Worm (Caenorhabditis elegans): ENCODE data around the gene ssp-32.

ssp-32 gene

ce11 chrIV:9895088-9895487 is at the start of gene ssp-32:
TSS of gene ssp-32 (plus strand) at chrIV:9895388.
- TF ChIP-seq ces-1 (GFP tag; optimal IDR thresholded peaks at IDR 0.05) (no peak), elt-1 (tag; optimal IDR thresholded peaks at IDR 0.05; ENCODE audit: borderline replicate concordance, insufficient read depth) (no peak), pha-4 (tag; optimal IDR thresholded peaks at IDR 0.05) (no peak), elt-3 (tag; optimal IDR thresholded peaks at IDR 0.05) (no peak), tbx-8 (GFP tag; optimal IDR thresholded peaks at IDR 0.05) (no peak), unc-120 (tag; optimal IDR thresholded peaks at IDR 0.05; ENCODE audit: poor library complexity, severe bottlenecking) (no peak), sptf-1 (tag; optimal IDR thresholded peaks at IDR 0.05) (no peak), flh-1 (GFP tag; optimal IDR thresholded peaks at IDR 0.05) (no peak), ceh-43 (GFP tag; optimal IDR thresholded peaks at IDR 0.05) (no peak), ceh-83 (GFP tag; optimal IDR thresholded peaks at IDR 0.05) (no peak), nhr-12 (tag; optimal IDR thresholded peaks at IDR 0.05) (no peak), nhr-237 (tag; optimal IDR thresholded peaks at IDR 0.05) (no peak), hlh-1 (tag; optimal IDR thresholded peaks at IDR 0.05) (no peak), lin-13 (tag; optimal IDR thresholded peaks at IDR 0.05) (no peak), drap-1 (GFP tag; optimal IDR thresholded peaks at IDR 0.05) (no peak), blmp-1 (tag; optimal IDR thresholded peaks at IDR 0.05) (no peak)

ce11 chrIV:9846574-9846973 is 48.6 kb upstream of the ssp-32 start, which contains the start of gene K07F5.6:
TSS of gene K07F5.6 (minus strand) at chrIV:9846674.
- TF ChIP-seq sptf-1 (tag; optimal IDR thresholded peaks at IDR 0.05) (no peak), elt-3 (tag; optimal IDR thresholded peaks at IDR 0.05) (no peak), elt-1 (tag; optimal IDR thresholded peaks at IDR 0.05; ENCODE audit: borderline replicate concordance, insufficient read depth) (no peak), unc-120 (tag; optimal IDR thresholded peaks at IDR 0.05; ENCODE audit: poor library complexity, severe bottlenecking) (no peak), unc-39 (tag; optimal IDR thresholded peaks at IDR 0.05) (no peak), flh-1 (GFP tag; optimal IDR thresholded peaks at IDR 0.05) (no peak), nhr-12 (tag; optimal IDR thresholded peaks at IDR 0.05) (no peak), unc-62 (GFP tag; optimal IDR thresholded peaks at IDR 0.05) (no peak), nhr-237 (tag; optimal IDR thresholded peaks at IDR 0.05) (no peak), lin-13 (tag; optimal IDR thresholded peaks at IDR 0.05) (no peak), nhr-2 (tag; optimal IDR thresholded peaks at IDR 0.05) (no peak), nhr-28 (tag; optimal IDR thresholded peaks at IDR 0.05) (no peak)

ce11 chrIV:9848075-9848474 is 47.1 kb upstream of the ssp-32 start, which contains the start of gene K07F5.7:
TSS of gene K07F5.7 (minus strand) at chrIV:9848175.
- TF ChIP-seq unc-62 (GFP tag; optimal IDR thresholded peaks at IDR 0.05): no peak
- no peak for TF ChIP-seq mls-2 (tag; optimal IDR thresholded peaks at IDR 0.05)
- no peak for TF ChIP-seq unc-39 (tag; optimal IDR thresholded peaks at IDR 0.05)
- TF ChIP-seq sem-2 (GFP tag; optimal IDR thresholded peaks at IDR 0.05): no peak
- TF ChIP-seq M03D4.4 (tag; optimal IDR thresholded peaks at IDR 0.05): no peak
- TF ChIP-seq lsy-2 (tag; optimal IDR thresholded peaks at IDR 0.05): no peak
- TF ChIP-seq unc-120 (tag; optimal IDR thresholded peaks at IDR 0.05; ENCODE audit: poor library complexity, severe bottlenecking): no peak
- TF ChIP-seq snpc-4 (tag; optimal IDR thresholded peaks at IDR 0.05): no peak
- no peak for TF ChIP-seq sptf-1 (tag; optimal IDR thresholded peaks at IDR 0.05)
- TF ChIP-seq blmp-1 (tag; optimal IDR thresholded peaks at IDR 0.05): no peak
- no peak for TF ChIP-seq mab-5 (tag; optimal IDR thresholded peaks at IDR 0.05)
- TF ChIP-seq hlh-1 (tag; optimal IDR thresholded peaks at IDR 0.05): no peak
- no peak for TF ChIP-seq elt-1 (tag; optimal IDR thresholded peaks at IDR 0.05; ENCODE audit: borderline replicate concordance, insufficient read depth)
- TF ChIP-seq pha-4 (tag; optimal IDR thresholded peaks at IDR 0.05): no peak

ce11 chrIV:9849624-9850023 is 45.6 kb upstream of the ssp-32 start, which contains the start of gene K07F5.8:
TSS of gene K07F5.8 (minus strand) at chrIV:9849724.
- TF ChIP-seq ceh-83 (GFP tag; optimal IDR thresholded peaks at IDR 0.05) (no peak), lsy-2 (tag; optimal IDR thresholded peaks at IDR 0.05) (no peak), nhr-28 (tag; optimal IDR thresholded peaks at IDR 0.05) (no peak), mls-2 (tag; optimal IDR thresholded peaks at IDR 0.05) (no peak), ceh-43 (GFP tag; optimal IDR thresholded peaks at IDR 0.05) (no peak), snpc-4 (tag; optimal IDR thresholded peaks at IDR 0.05) (no peak), nhr-2 (tag; optimal IDR thresholded peaks at IDR 0.05) (no peak), zip-8 (tag; optimal IDR thresholded peaks at IDR 0.05) (no peak), elt-1 (tag; optimal IDR thresholded peaks at IDR 0.05; ENCODE audit: borderline replicate concordance, insufficient read depth) (no peak), pha-4 (tag; optimal IDR thresholded peaks at IDR 0.05) (no peak), mep-1 (tag; optimal IDR thresholded peaks at IDR 0.05) (no peak), cnd-1 (tag; optimal IDR thresholded peaks at IDR 0.05) (no peak), flh-1 (GFP tag; optimal IDR thresholded peaks at IDR 0.05) (no peak), nhr-237 (tag; optimal IDR thresholded peaks at IDR 0.05) (no peak), unc-62 (GFP tag; optimal IDR thresholded peaks at IDR 0.05) (no peak), tbx-8 (GFP tag; optimal IDR thresholded peaks at IDR 0.05) (no peak), M03D4.4 (tag; optimal IDR thresholded peaks at IDR 0.05) (no peak), drap-1 (GFP tag; optimal IDR thresholded peaks at IDR 0.05) (no peak), nhr-12 (tag; optimal IDR thresholded peaks at IDR 0.05) (no peak)

ce11 chrIV:9850931-9851330 is 44.3 kb upstream of the ssp-32 start, which contains the start of gene ssp-10:
TSS of gene ssp-10 (minus strand) at chrIV:9851031.
- TF ChIP-seq ceh-83 (GFP tag; optimal IDR thresholded peaks at IDR 0.05): no peak
- no peak for TF ChIP-seq sptf-1 (tag; optimal IDR thresholded peaks at IDR 0.05)
- TF ChIP-seq snpc-4 (tag; optimal IDR thresholded peaks at IDR 0.05): no peak
- no peak for TF ChIP-seq mab-5 (tag; optimal IDR thresholded peaks at IDR 0.05)
- TF ChIP-seq flh-1 (GFP tag; optimal IDR thresholded peaks at IDR 0.05): no peak
- TF ChIP-seq drap-1 (GFP tag; optimal IDR thresholded peaks at IDR 0.05): no peak
- TF ChIP-seq mls-2 (tag; optimal IDR thresholded peaks at IDR 0.05): no peak
- TF ChIP-seq ceh-39 (tag; optimal IDR thresholded peaks at IDR 0.05): no peak
- TF ChIP-seq unc-120 (tag; optimal IDR thresholded peaks at IDR 0.05; ENCODE audit: poor library complexity, severe bottlenecking): no peak
